ENCODE assay signal across 6 worm cellular contexts in the genomic region with DNA sequence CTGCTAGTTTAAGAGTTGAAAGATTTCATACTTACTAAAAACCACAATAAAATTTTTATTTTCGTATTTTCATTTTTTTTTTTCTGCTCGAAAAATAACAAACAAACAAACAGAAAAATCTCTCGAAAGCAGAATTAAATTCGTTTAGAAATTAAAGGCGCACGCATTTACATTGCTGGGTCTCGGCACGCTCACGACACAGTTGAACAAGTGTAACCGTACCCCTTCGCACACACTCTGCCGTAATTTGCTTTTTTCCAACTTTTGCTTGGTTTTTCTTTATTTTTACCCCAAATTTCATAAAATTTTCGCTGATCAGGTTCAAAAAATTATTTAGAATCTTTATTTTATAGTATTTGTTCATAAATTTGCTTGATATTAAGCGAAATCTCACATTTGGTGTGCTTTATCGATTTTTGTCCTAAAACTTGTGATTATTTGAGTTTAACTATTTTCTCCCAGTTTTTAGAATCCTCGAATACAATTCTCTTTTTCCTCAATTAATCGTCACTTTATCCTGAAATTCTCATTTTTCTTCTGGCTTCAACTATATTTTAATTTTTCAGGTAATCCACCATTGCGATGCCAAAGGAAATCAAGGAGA.
TF ChIP-seq lines count a peak whose summit lies in the region.

A gene (plus strand): TSS at position 554 of the 604 bp plus-strand sequence.

TF ChIP-seq in whole organism, L1 larva, 84 proteins besides CTCF, POLR2A, EP300 and RAD21 (continued from another document and continues in another):
- TF ChIP-seq lin-13 (GFP tag; optimal IDR thresholded peaks at IDR 0.05; lab: Kevin White, UChicago) (peak; percentile 77), mep-1 (tag; optimal IDR thresholded peaks at IDR 0.05; lab: Kevin White, UChicago) (peak; percentile 91), pag-3 (tag; optimal IDR thresholded peaks at IDR 0.05; lab: Kevin White, UChicago; ENCODE audit: borderline replicate concordance, insufficient read depth) (no peak), tbx-2 (tag; optimal IDR thresholded peaks at IDR 0.05; lab: Kevin White, UChicago) (peak; percentile 79), sox-4 (tag; optimal IDR thresholded peaks at IDR 0.05; lab: Kevin White, UChicago) (no peak), elt-2 (tag; optimal IDR thresholded peaks at IDR 0.05; lab: Kevin White, UChicago) (peak; percentile 67), nhr-84 (tag; optimal IDR thresholded peaks at IDR 0.05; lab: Kevin White, UChicago) (no peak), alr-1 (tag; optimal IDR thresholded peaks at IDR 0.05; lab: Kevin White, UChicago; ENCODE audit: borderline replicate concordance) (no peak), hlh-17 (GFP tag; optimal IDR thresholded peaks at IDR 0.05; lab: Kevin White, UChicago; ENCODE audit: borderline replicate concordance) (no peak), ztf-11 (tag; optimal IDR thresholded peaks at IDR 0.05; lab: Kevin White, UChicago) (peak in 1 of 2 experiments; percentile 18), unc-30 (tag; optimal IDR thresholded peaks at IDR 0.05; lab: Kevin White, UChicago) (no peak), nhr-85 (tag; lab: Kevin White, UChicago) (peak; percentile 91), rnt-1 (tag; optimal IDR thresholded peaks at IDR 0.05; lab: Kevin White, UChicago) (peak; percentile 89), hlh-4 (tag; optimal IDR thresholded peaks at IDR 0.05; lab: Kevin White, UChicago) (no peak), fkh-10 (GFP tag; optimal IDR thresholded peaks at IDR 0.05; lab: Kevin White, UChicago) (peak; percentile 35), ets-5 (GFP tag; IDR thresholded peaks at IDR 0.05; lab: Robert Waterston, UW) (no peak), C04F5.9 (tag; optimal IDR thresholded peaks at IDR 0.05; lab: Kevin White, UChicago) (peak; percentile 47), xbp-1 (tag; optimal IDR thresholded peaks at IDR 0.05; lab: Kevin White, UChicago) (peak; percentile 78), skn-1 (tag; optimal IDR thresholded peaks at IDR 0.05; lab: Kevin White, UChicago) (peak; percentile 76), elt-3 (tag; optimal IDR thresholded peaks at IDR 0.05; lab: Kevin White, UChicago) (peak in 3 of 6 experiments; percentile 55 to 68 (median 57))

TF ChIP-seq in whole organism, L2 larva, 48 proteins besides CTCF, POLR2A, EP300 and RAD21 (continued from another document and continues in another):
- TF ChIP-seq sem-4 (tag; optimal IDR thresholded peaks at IDR 0.05; lab: Kevin White, UChicago), result no peak
- TF ChIP-seq elt-1 (tag; optimal IDR thresholded peaks at IDR 0.05; lab: Kevin White, UChicago), result no peak
- TF ChIP-seq ceh-16 (tag; optimal IDR thresholded peaks at IDR 0.05; lab: Kevin White, UChicago), result peak; percentile 18
- no peak for TF ChIP-seq nhr-11 (tag; optimal IDR thresholded peaks at IDR 0.05; lab: Kevin White, UChicago)
- TF ChIP-seq nhr-129 (tag; optimal IDR thresholded peaks at IDR 0.05; lab: Kevin White, UChicago), result peak; percentile 87
- TF ChIP-seq lsy-2 (tag; optimal IDR thresholded peaks at IDR 0.05; lab: Kevin White, UChicago), result peak; percentile 98 to 99
- peak; percentile 28 for TF ChIP-seq ceh-82 (tag; optimal IDR thresholded peaks at IDR 0.05; lab: Kevin White, UChicago)
- TF ChIP-seq crh-2 (tag; optimal IDR thresholded peaks at IDR 0.05; lab: Kevin White, UChicago), result peak; percentile 86
- peak; percentile 65 for TF ChIP-seq sma-3 (GFP tag; optimal IDR thresholded peaks at IDR 0.05; lab: Kevin White, UChicago)
- peak; percentile 95 for TF ChIP-seq unc-55 (GFP tag; optimal IDR thresholded peaks at IDR 0.05; lab: Kevin White, UChicago)
- no peak for TF ChIP-seq mdl-1 (tag; optimal IDR thresholded peaks at IDR 0.05; lab: Kevin White, UChicago)
- TF ChIP-seq C34F6.9 (tag; optimal IDR thresholded peaks at IDR 0.05; lab: Kevin White, UChicago), result peak; percentile 83
- TF ChIP-seq unc-39 (tag; optimal IDR thresholded peaks at IDR 0.05; lab: Kevin White, UChicago), result no peak
- TF ChIP-seq snpc-4 (tag; optimal IDR thresholded peaks at IDR 0.05; lab: Kevin White, UChicago), result peak; percentile 80
- TF ChIP-seq nhr-77 (tag; optimal IDR thresholded peaks at IDR 0.05; lab: Kevin White, UChicago), result peak; percentile 43
- peak; percentile 72 for TF ChIP-seq nhr-21 (tag; optimal IDR thresholded peaks at IDR 0.05; lab: Kevin White, UChicago)
- no peak for TF ChIP-seq ztf-11 (tag; optimal IDR thresholded peaks at IDR 0.05; lab: Kevin White, UChicago)
- TF ChIP-seq elt-3 (tag; optimal IDR thresholded peaks at IDR 0.05; lab: Kevin White, UChicago), result no peak
- TF ChIP-seq mbf-1 (tag; optimal IDR thresholded peaks at IDR 0.05; lab: Kevin White, UChicago), result no peak
- TF ChIP-seq skn-1 (tag; optimal IDR thresholded peaks at IDR 0.05; lab: Kevin White, UChicago), result no peak
- no peak for TF ChIP-seq lin-39 (tag; optimal IDR thresholded peaks at IDR 0.05; lab: Kevin White, UChicago)
- peak; percentile 58 for TF ChIP-seq blmp-1 (tag; optimal IDR thresholded peaks at IDR 0.05; lab: Kevin White, UChicago; ENCODE audit: insufficient read depth)

TF ChIP-seq in whole organism, L3 larva, 47 proteins besides CTCF, POLR2A, EP300 and RAD21 (continued from another document and continues in another):
- TF ChIP-seq nhr-25 (tag; optimal IDR thresholded peaks at IDR 0.05; lab: Kevin White, UChicago), result peak; percentile 69
- no peak for TF ChIP-seq nhr-77 (tag; optimal IDR thresholded peaks at IDR 0.05; lab: Kevin White, UChicago)
- TF ChIP-seq elt-2 (tag; optimal IDR thresholded peaks at IDR 0.05; lab: Kevin White, UChicago), result peak; percentile 59
- TF ChIP-seq ceh-16 (tag; optimal IDR thresholded peaks at IDR 0.05; lab: Kevin White, UChicago), result no peak
- peak; percentile 70 for TF ChIP-seq fkh-10 (GFP tag; optimal IDR thresholded peaks at IDR 0.05; lab: Kevin White, UChicago)
- no peak for TF ChIP-seq ama-1 (optimal IDR thresholded peaks at IDR 0.05; lab: Kevin White, UChicago)
- no peak for TF ChIP-seq ztf-11 (tag; optimal IDR thresholded peaks at IDR 0.05; lab: Kevin White, UChicago)
- TF ChIP-seq nhr-28 (tag; optimal IDR thresholded peaks at IDR 0.05; lab: Kevin White, UChicago), result no peak
- TF ChIP-seq pha-4 (tag; optimal IDR thresholded peaks at IDR 0.05; lab: Kevin White, UChicago), result peak; percentile 95
- TF ChIP-seq mdl-1 (tag; optimal IDR thresholded peaks at IDR 0.05; lab: Kevin White, UChicago), result no peak
- no peak for TF ChIP-seq ceh-82 (tag; optimal IDR thresholded peaks at IDR 0.05; lab: Kevin White, UChicago)
- TF ChIP-seq fos-1 (tag; optimal IDR thresholded peaks at IDR 0.05; lab: Kevin White, UChicago), result no peak
- peak; percentile 94 for TF ChIP-seq lin-39 (tag; optimal IDR thresholded peaks at IDR 0.05; lab: Kevin White, UChicago)
- no peak for TF ChIP-seq unc-39 (tag; optimal IDR thresholded peaks at IDR 0.05; lab: Kevin White, UChicago)
- peak; percentile 48 for TF ChIP-seq ceh-28 (tag; optimal IDR thresholded peaks at IDR 0.05; lab: Kevin White, UChicago)
- TF ChIP-seq nhr-23 (tag; optimal IDR thresholded peaks at IDR 0.05; lab: Kevin White, UChicago), result peak; percentile 88
- TF ChIP-seq elt-1 (tag; optimal IDR thresholded peaks at IDR 0.05; lab: Kevin White, UChicago), result no peak
- TF ChIP-seq nhr-43 (tag; optimal IDR thresholded peaks at IDR 0.05; lab: Kevin White, UChicago; ENCODE audit: poor library complexity, severe bottlenecking), result peak; percentile 41
- TF ChIP-seq ZK546.5 (tag; optimal IDR thresholded peaks at IDR 0.05; lab: Kevin White, UChicago), result no peak
- TF ChIP-seq aly-2 (tag; optimal IDR thresholded peaks at IDR 0.05; lab: Kevin White, UChicago), result no peak
- no peak for TF ChIP-seq nhr-76 (tag; optimal IDR thresholded peaks at IDR 0.05; lab: Kevin White, UChicago)
- no peak for TF ChIP-seq unc-62 (GFP tag; optimal IDR thresholded peaks at IDR 0.05; lab: Kevin White, UChicago)

TF ChIP-seq in whole organism, L4 larva, 104 proteins besides CTCF, POLR2A, EP300 and RAD21 (continued from another document and continues in another):
- TF ChIP-seq daf-19 (GFP tag; conservative IDR thresholded peaks at IDR 0.05; lab: Robert Waterston, UW) (no peak), Y5F2A.4 (GFP tag; optimal IDR thresholded peaks at IDR 0.05; lab: Kevin White, UChicago) (no peak), nhr-25 (tag; optimal IDR thresholded peaks at IDR 0.05; lab: Kevin White, UChicago; ENCODE audit: borderline replicate concordance, insufficient read depth) (no peak), T20F7.1 (GFP tag; optimal IDR thresholded peaks at IDR 0.05; lab: Kevin White, UChicago) (no peak), egl-43 (GFP tag; IDR thresholded peaks at IDR 0.05; lab: Robert Waterston, UW) (no peak), F37D6.2 (tag; optimal IDR thresholded peaks at IDR 0.05; lab: Kevin White, UChicago) (peak; percentile 47), madf-9 (GFP tag; conservative IDR thresholded peaks at IDR 0.05; lab: Robert Waterston, UW) (no peak), lin-39 (tag; optimal IDR thresholded peaks at IDR 0.05; lab: Kevin White, UChicago) (no peak), nhr-111 (GFP tag; optimal IDR thresholded peaks at IDR 0.05; lab: Kevin White, UChicago) (no peak), nhr-76 (tag; optimal IDR thresholded peaks at IDR 0.05; lab: Kevin White, UChicago) (no peak), ama-1 (optimal IDR thresholded peaks at IDR 0.05; lab: Kevin White, UChicago) (no peak), ceh-44 (GFP tag; IDR thresholded peaks at IDR 0.05; lab: Robert Waterston, UW) (peak; percentile 35; the same call in 1 of the 2 replicates), nhr-102 (tag; optimal IDR thresholded peaks at IDR 0.05; lab: Kevin White, UChicago) (peak; percentile 64), F26F4.8 (GFP tag; conservative IDR thresholded peaks at IDR 0.05; lab: Robert Waterston, UW) (no peak), dpl-1 (GFP tag; optimal IDR thresholded peaks at IDR 0.05; lab: Kevin White, UChicago) (peak; percentile 80), pha-4 (GFP tag; IDR thresholded peaks at IDR 0.05; lab: Robert Waterston, UW) (no peak), pha-4 (tag; optimal IDR thresholded peaks at IDR 0.05; lab: Kevin White, UChicago) (peak; percentile 80), fkh-10 (GFP tag; optimal IDR thresholded peaks at IDR 0.05; lab: Kevin White, UChicago) (peak; percentile 29), zfp-2 (tag; optimal IDR thresholded peaks at IDR 0.05; lab: Kevin White, UChicago) (no peak), ztf-7 (tag; optimal IDR thresholded peaks at IDR 0.05; lab: Kevin White, UChicago) (no peak), snpc-4 (tag; optimal IDR thresholded peaks at IDR 0.05; lab: Kevin White, UChicago) (peak; percentile 21), arid-1 (GFP tag; conservative IDR thresholded peaks at IDR 0.05; lab: Robert Waterston, UW) (peak; percentile 70; the same call in 1 of the 2 replicates)

TF ChIP-seq in whole organism, mixed stage, embryonic, 35 proteins besides CTCF, POLR2A, EP300 and RAD21 (continued from another document):
- no peak for TF ChIP-seq M03D4.4 (tag; optimal IDR thresholded peaks at IDR 0.05; lab: Kevin White, UChicago)
- peak; percentile 70 for TF ChIP-seq drap-1 (GFP tag; optimal IDR thresholded peaks at IDR 0.05; lab: Kevin White, UChicago)
- no peak for TF ChIP-seq snpc-4 (tag; optimal IDR thresholded peaks at IDR 0.05; lab: Kevin White, UChicago)
- peak; percentile 17 for TF ChIP-seq hlh-1 (tag; optimal IDR thresholded peaks at IDR 0.05; lab: Kevin White, UChicago)
- no peak for TF ChIP-seq ham-2 (GFP tag; optimal IDR thresholded peaks at IDR 0.05; lab: Kevin White, UChicago)
- TF ChIP-seq elt-3 (tag; optimal IDR thresholded peaks at IDR 0.05; lab: Kevin White, UChicago), result no peak
- peak; percentile 6 for TF ChIP-seq cnd-1 (tag; optimal IDR thresholded peaks at IDR 0.05; lab: Kevin White, UChicago)
- no peak for TF ChIP-seq mab-5 (tag; optimal IDR thresholded peaks at IDR 0.05; lab: Kevin White, UChicago)
- TF ChIP-seq sptf-1 (tag; optimal IDR thresholded peaks at IDR 0.05; lab: Kevin White, UChicago), result peak; percentile 16
- no peak for TF ChIP-seq sem-2 (GFP tag; optimal IDR thresholded peaks at IDR 0.05; lab: Kevin White, UChicago)
- peak; percentile 96 for TF ChIP-seq ces-1 (GFP tag; optimal IDR thresholded peaks at IDR 0.05; lab: Kevin White, UChicago)
- TF ChIP-seq bed-3 (GFP tag; optimal IDR thresholded peaks at IDR 0.05; lab: Kevin White, UChicago), result no peak
- no peak for TF ChIP-seq blmp-1 (tag; optimal IDR thresholded peaks at IDR 0.05; lab: Kevin White, UChicago)
- peak; percentile 77 for TF ChIP-seq nhr-237 (tag; optimal IDR thresholded peaks at IDR 0.05; lab: Kevin White, UChicago)
- no peak for TF ChIP-seq ceh-83 (GFP tag; optimal IDR thresholded peaks at IDR 0.05; lab: Kevin White, UChicago)
- no peak for TF ChIP-seq zip-8 (tag; optimal IDR thresholded peaks at IDR 0.05; lab: Kevin White, UChicago)
- TF ChIP-seq lin-32 (GFP tag; optimal IDR thresholded peaks at IDR 0.05; lab: Kevin White, UChicago), result no peak
- TF ChIP-seq mep-1 (tag; optimal IDR thresholded peaks at IDR 0.05; lab: Kevin White, UChicago), result peak; percentile 85
- TF ChIP-seq nhr-12 (tag; optimal IDR thresholded peaks at IDR 0.05; lab: Kevin White, UChicago), result no peak
- TF ChIP-seq nhr-76 (tag; optimal IDR thresholded peaks at IDR 0.05; lab: Kevin White, UChicago), result no peak
- TF ChIP-seq unc-120 (tag; optimal IDR thresholded peaks at IDR 0.05; lab: Kevin White, UChicago; ENCODE audit: poor library complexity, severe bottlenecking), result no peak
- peak; percentile 33 for TF ChIP-seq mls-2 (tag; optimal IDR thresholded peaks at IDR 0.05; lab: Kevin White, UChicago)

TF ChIP-seq in whole organism, young adult, 124 proteins besides CTCF, POLR2A, EP300 and RAD21 (continued from another document and continues in another):
- TF ChIP-seq madf-3 (GFP tag; IDR thresholded peaks at IDR 0.05; lab: Robert Waterston, UW) (peak; percentile 58; the same call in 1 of the 2 replicates), snpc-1.1 (tag; optimal IDR thresholded peaks at IDR 0.05; lab: Kevin White, UChicago; ENCODE audit: insufficient read depth) (peak; percentile 63), F55B11.4 (tag; optimal IDR thresholded peaks at IDR 0.05; lab: Kevin White, UChicago; ENCODE audit: borderline replicate concordance, insufficient read depth) (no peak), C17E4.6 (GFP tag; IDR thresholded peaks at IDR 0.05; lab: Robert Waterston, UW) (0 out of 2 replicates have a peak, but pooled peaks have one; percentile 45), lin-54 (GFP tag; optimal IDR thresholded peaks at IDR 0.05; lab: Kevin White, UChicago) (peak; percentile 76), xnd-1 (tag; optimal IDR thresholded peaks at IDR 0.05; lab: Kevin White, UChicago) (peak; percentile 70), rpc-1 (optimal IDR thresholded peaks at IDR 0.05; lab: Kevin White, UChicago) (no peak), rpc-1 (tag; optimal IDR thresholded peaks at IDR 0.05; lab: Kevin White, UChicago) (peak; percentile 7), attf-6 (GFP tag; IDR thresholded peaks at IDR 0.05; lab: Robert Waterston, UW) (peak; percentile 46; the same call in 1 of the 2 replicates), B0261.1 (tag; optimal IDR thresholded peaks at IDR 0.05; lab: Kevin White, UChicago) (peak; percentile 46), B0336.3 (GFP tag; IDR thresholded peaks at IDR 0.05; lab: Robert Waterston, UW) (peak; percentile 40; the same call in 1 of the 2 replicates), B0019.2 (GFP tag; conservative IDR thresholded peaks at IDR 0.05; lab: Robert Waterston, UW) (peak; percentile 37; the same call in 1 of the 2 replicates), ztf-22 (GFP tag; optimal IDR thresholded peaks at IDR 0.05; lab: Kevin White, UChicago) (no peak), mel-28 (tag; optimal IDR thresholded peaks at IDR 0.05; lab: Kevin White, UChicago; ENCODE audit: borderline replicate concordance) (peak; percentile 2), snpc-1.3 (tag; optimal IDR thresholded peaks at IDR 0.05; lab: Kevin White, UChicago; ENCODE audit: insufficient read depth) (peak; percentile 85), cebp-1 (GFP tag; IDR thresholded peaks at IDR 0.05; lab: Robert Waterston, UW) (no peak), cebp-1 (tag; optimal IDR thresholded peaks at IDR 0.05; lab: Kevin White, UChicago) (peak; percentile 64), pbrm-1 (GFP tag; IDR thresholded peaks at IDR 0.05; lab: Robert Waterston, UW) (peak; percentile 90), attf-5 (GFP tag; optimal IDR thresholded peaks at IDR 0.05; lab: Kevin White, UChicago) (peak; percentile 11), Y95B8A.8 (GFP tag; IDR thresholded peaks at IDR 0.05; lab: Robert Waterston, UW) (0 out of 2 replicates have a peak, but pooled peaks have one; percentile 48), efl-1 (GFP tag; optimal IDR thresholded peaks at IDR 0.05; lab: Kevin White, UChicago) (peak; percentile 58), gei-17 (GFP tag; optimal IDR thresholded peaks at IDR 0.05; lab: Kevin White, UChicago) (no peak), nfyb-1 (GFP tag; IDR thresholded peaks at IDR 0.05; lab: Robert Waterston, UW) (peak; percentile 85), F52B5.7 (tag; optimal IDR thresholded peaks at IDR 0.05; lab: Kevin White, UChicago) (no peak), F33H1.4 (GFP tag; IDR thresholded peaks at IDR 0.05; lab: Robert Waterston, UW) (peak; percentile 99), snpc-4 (GFP tag; optimal IDR thresholded peaks at IDR 0.05; lab: Kevin White, UChicago) (no peak), snpc-4 (tag; optimal IDR thresholded peaks at IDR 0.05; lab: Kevin White, UChicago) (peak; percentile 68 to 79 (median 76))
